Worm (Caenorhabditis elegans): ENCODE data around the gene F11A5.16.

DNA sequence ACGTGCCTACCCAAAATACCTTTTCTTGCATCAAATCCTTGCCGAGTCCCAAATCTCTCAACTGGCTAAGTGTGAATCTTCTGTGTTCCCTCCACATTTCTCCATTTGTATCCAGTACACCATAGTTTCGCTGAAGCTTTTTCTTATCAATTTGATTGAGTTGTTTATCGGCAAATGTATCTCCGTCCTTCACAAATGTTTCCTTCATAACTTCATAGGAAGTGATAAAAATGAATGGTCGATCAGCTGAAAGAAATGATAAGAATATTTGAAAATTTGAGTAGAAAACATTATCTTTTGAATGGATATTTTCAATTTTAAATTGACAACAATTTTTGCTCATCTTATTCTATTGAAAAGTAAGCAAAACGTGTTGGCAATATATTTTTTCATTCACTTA is 35.5 kb upstream of the F11A5.16 start:
- TF ChIP-seq ref-1 (GFP tag; conservative IDR thresholded peaks at IDR 0.05), result no peak
- no peak for TF ChIP-seq flt-1 (GFP tag; IDR thresholded peaks at IDR 0.05)
- no peak for TF ChIP-seq tab-1 (GFP tag; IDR thresholded peaks at IDR 0.05)

Measured in whole organism, midembryonic.